Fruit fly (Drosophila melanogaster) whole organism, wandering third instar larva: ENCODE data around the gene ClpP.

ENCODE experiments used
- Abd-B ChIP-seq: fragments of >200 bp; optimal IDR thresholded peaks from 2 replicates; lab custom pipeline; 2017; ENCODE audit warnings: missing biosample characterization, missing genetic modification characterization
- CG32264 ChIP-seq: fragments of 200-800 bp; sonication (Bioruptor generic); optimal IDR thresholded peaks from 2 replicates; lab custom pipeline; 2016; ENCODE audit warnings: missing biosample characterization, missing genetic modification characterization
- CG9705 ChIP-seq: fragments of 200-800 bp; sonication (Bioruptor generic); optimal IDR thresholded peaks from 2 replicates; lab custom pipeline; 2018; ENCODE audit warnings: missing biosample characterization, mild to moderate bottlenecking, missing genetic modification characterization
- CrebA ChIP-seq: fragments of 200-800 bp; sonication (Bioruptor generic); optimal IDR thresholded peaks from 2 replicates; lab custom pipeline; 2016; ENCODE audit warnings: missing biosample characterization, mild to moderate bottlenecking, missing genetic modification characterization, borderline replicate concordance
- Dfd ChIP-seq: fragments of >200 bp; optimal IDR thresholded peaks from 2 replicates; lab custom pipeline; 2017; ENCODE audit warnings: missing biosample characterization, missing genetic modification characterization
- Dif ChIP-seq: fragments of 200-275, 200-300 bp; sonication (Bioruptor generic); optimal IDR thresholded peaks from 2 replicates; lab custom pipeline; 2018; ENCODE audit warnings: missing biosample characterization, missing genetic modification characterization; ENCODE audit not compliant: partially characterized antibody
- GATAd ChIP-seq: sonication (Bioruptor generic); optimal IDR thresholded peaks from 2 replicates; lab custom pipeline; 2016; ENCODE audit warnings: missing biosample characterization, missing genetic modification characterization
- HLH106 ChIP-seq: fragments of 200-800 bp; optimal IDR thresholded peaks from 3 replicates; lab custom pipeline; 2019; ENCODE audit warnings: missing biosample characterization, mild to moderate bottlenecking, missing genetic modification characterization, moderate library complexity
- Hnf4 ChIP-seq: fragments of 200-800 bp; sonication (Bioruptor generic); optimal IDR thresholded peaks from 2 replicates; lab custom pipeline; 2016; ENCODE audit warnings: missing biosample characterization, mild to moderate bottlenecking, missing genetic modification characterization
- Hr78 ChIP-seq: fragments of >200 bp; optimal IDR thresholded peaks from 2 replicates; lab custom pipeline; 2017; ENCODE audit warnings: missing biosample characterization, missing genetic modification characterization
- Hr83 ChIP-seq: fragments of 200-300 bp; sonication (Bioruptor generic); optimal IDR thresholded peaks from 2 replicates; lab custom pipeline; 2016; ENCODE audit warnings: missing biosample characterization, mild to moderate bottlenecking, missing genetic modification characterization, moderate library complexity; ENCODE audit not compliant: poor library complexity, severe bottlenecking
- Jra ChIP-seq: sonication (Bioruptor generic); optimal IDR thresholded peaks from 2 replicates; lab custom pipeline; 2016; ENCODE audit warnings: missing biosample characterization, missing genetic modification characterization
- Myc ChIP-seq: fragments of >200 bp; optimal IDR thresholded peaks from 2 replicates; lab custom pipeline; 2017
- N ChIP-seq: fragments of >200 bp; optimal IDR thresholded peaks from 2 replicates; lab custom pipeline; 2018; ENCODE audit warnings: missing biosample characterization, missing external identifiers, missing genetic modification characterization
- OdsH ChIP-seq: fragments of 200-800 bp; sonication (Bioruptor generic); optimal IDR thresholded peaks from 2 replicates; lab custom pipeline; 2016; ENCODE audit warnings: missing biosample characterization, mild to moderate bottlenecking, missing genetic modification characterization
- Rel ChIP-seq, 2 experiments: fragments of 200-800 bp; sonication (Bioruptor generic) in 1 of 2; optimal IDR thresholded peaks; 2 replicates in 1 of 2; 3 replicates in 1 of 2; lab custom pipeline; 2016 to 2019; ENCODE audit warnings: mild to moderate bottlenecking in 2 of 2, missing biosample characterization in 2 of 2, missing genetic modification characterization in 2 of 2, moderate library complexity in 1 of 2
- Sp1 ChIP-seq: fragments of 200-800 bp; sonication (Bioruptor generic); optimal IDR thresholded peaks from 3 replicates; lab custom pipeline; 2019; ENCODE audit warnings: missing biosample characterization, mild to moderate bottlenecking, missing genetic modification characterization, moderate library complexity
- Vsx2 ChIP-seq: fragments of 200-300, 225-300 bp; sonication (Bioruptor generic); optimal IDR thresholded peaks from 2 replicates; lab custom pipeline; 2018; ENCODE audit warnings: missing biosample characterization, missing genetic modification characterization; ENCODE audit not compliant: partially characterized antibody
- br ChIP-seq: fragments of 200-800 bp; sonication (Bioruptor generic); optimal IDR thresholded peaks from 2 replicates; lab custom pipeline; 2016; ENCODE audit warnings: missing biosample characterization, missing genetic modification characterization
- brk ChIP-seq: fragments of 200-800 bp; sonication (Bioruptor generic); optimal IDR thresholded peaks from 2 replicates; lab custom pipeline; 2016; ENCODE audit warnings: missing biosample characterization, mild to moderate bottlenecking, missing genetic modification characterization
- dl ChIP-seq, 2 experiments: fragments of 175-275, 200-275 bp in 1 of 2; fragments of 200-275 bp in 1 of 2; sonication (Bioruptor generic); optimal IDR thresholded peaks; lab custom pipeline; 2018; ENCODE audit warnings: mild to moderate bottlenecking in 2 of 2, missing biosample characterization in 2 of 2, missing genetic modification characterization in 2 of 2, moderate library complexity in 2 of 2; ENCODE audit not compliant: partially characterized antibody in 2 of 2, insufficient read depth in 1 of 2
- dmrt93B ChIP-seq: fragments of 200-800 bp; sonication (Bioruptor generic); optimal IDR thresholded peaks from 2 replicates; lab custom pipeline; 2018; ENCODE audit warnings: missing biosample characterization, mild to moderate bottlenecking, missing genetic modification characterization
- dsf ChIP-seq: sonication (Bioruptor generic); optimal IDR thresholded peaks from 2 replicates; lab custom pipeline; 2016; ENCODE audit warnings: missing biosample characterization, missing genetic modification characterization, borderline replicate concordance
- ey ChIP-seq: fragments of 200-800 bp; sonication (Bioruptor generic); optimal IDR thresholded peaks from 2 replicates; lab custom pipeline; 2016; ENCODE audit warnings: missing biosample characterization, missing genetic modification characterization
- foxo ChIP-seq, 2 experiments: fragments of 200-800 bp; sonication (Bioruptor generic); optimal IDR thresholded peaks; 2 replicates in 1 of 2; 3 replicates in 1 of 2; lab custom pipeline; 2016 to 2017; ENCODE audit warnings: missing biosample characterization in 2 of 2, missing genetic modification characterization in 2 of 2
- fru ChIP-seq: fragments of 200-800 bp; sonication (Bioruptor generic); optimal IDR thresholded peaks from 3 replicates; lab custom pipeline; 2016; ENCODE audit warnings: missing biosample characterization, mild to moderate bottlenecking, missing genetic modification characterization
- h ChIP-seq: fragments of 200-800 bp; sonication (Bioruptor generic); optimal IDR thresholded peaks from 3 replicates; lab custom pipeline; 2016; ENCODE audit warnings: missing biosample characterization, mild to moderate bottlenecking, missing genetic modification characterization
- jim ChIP-seq: fragments of 175-275, 200-325 bp; sonication (Bioruptor generic); optimal IDR thresholded peaks from 2 replicates; lab custom pipeline; 2016; ENCODE audit warnings: missing biosample characterization, mild to moderate bottlenecking, missing genetic modification characterization
- psq ChIP-seq: fragments of 200-800 bp; sonication (Bioruptor generic); optimal IDR thresholded peaks from 3 replicates; lab custom pipeline; 2017; ENCODE audit warnings: missing biosample characterization, mild to moderate bottlenecking, missing genetic modification characterization, moderate library complexity
- rgr ChIP-seq: fragments of 200-800 bp; sonication (Bioruptor generic); optimal IDR thresholded peaks from 3 replicates; lab custom pipeline; 2016; ENCODE audit warnings: missing biosample characterization, mild to moderate bottlenecking, missing genetic modification characterization
- sage ChIP-seq: fragments of 200-800 bp; sonication (Bioruptor generic); optimal IDR thresholded peaks from 2 replicates; lab custom pipeline; 2016; ENCODE audit warnings: missing biosample characterization, mild to moderate bottlenecking, missing genetic modification characterization
- sv ChIP-seq: fragments of 200-800 bp; sonication (Bioruptor generic); optimal IDR thresholded peaks from 3 replicates; lab custom pipeline; 2016; ENCODE audit warnings: missing biosample characterization, missing genetic modification characterization
- tai ChIP-seq: sonication (Bioruptor generic); optimal IDR thresholded peaks from 2 replicates; lab custom pipeline; 2016; ENCODE audit warnings: missing biosample characterization, missing genetic modification characterization
- usp ChIP-seq: fragments of >200 bp; optimal IDR thresholded peaks from 2 replicates; lab custom pipeline; 2017; ENCODE audit warnings: missing biosample characterization, missing genetic modification characterization
- woc ChIP-seq: sonication (Bioruptor generic); optimal IDR thresholded peaks from 2 replicates; lab custom pipeline; 2016; ENCODE audit warnings: missing biosample characterization, mild to moderate bottlenecking, missing genetic modification characterization

ClpP gene

DNA sequence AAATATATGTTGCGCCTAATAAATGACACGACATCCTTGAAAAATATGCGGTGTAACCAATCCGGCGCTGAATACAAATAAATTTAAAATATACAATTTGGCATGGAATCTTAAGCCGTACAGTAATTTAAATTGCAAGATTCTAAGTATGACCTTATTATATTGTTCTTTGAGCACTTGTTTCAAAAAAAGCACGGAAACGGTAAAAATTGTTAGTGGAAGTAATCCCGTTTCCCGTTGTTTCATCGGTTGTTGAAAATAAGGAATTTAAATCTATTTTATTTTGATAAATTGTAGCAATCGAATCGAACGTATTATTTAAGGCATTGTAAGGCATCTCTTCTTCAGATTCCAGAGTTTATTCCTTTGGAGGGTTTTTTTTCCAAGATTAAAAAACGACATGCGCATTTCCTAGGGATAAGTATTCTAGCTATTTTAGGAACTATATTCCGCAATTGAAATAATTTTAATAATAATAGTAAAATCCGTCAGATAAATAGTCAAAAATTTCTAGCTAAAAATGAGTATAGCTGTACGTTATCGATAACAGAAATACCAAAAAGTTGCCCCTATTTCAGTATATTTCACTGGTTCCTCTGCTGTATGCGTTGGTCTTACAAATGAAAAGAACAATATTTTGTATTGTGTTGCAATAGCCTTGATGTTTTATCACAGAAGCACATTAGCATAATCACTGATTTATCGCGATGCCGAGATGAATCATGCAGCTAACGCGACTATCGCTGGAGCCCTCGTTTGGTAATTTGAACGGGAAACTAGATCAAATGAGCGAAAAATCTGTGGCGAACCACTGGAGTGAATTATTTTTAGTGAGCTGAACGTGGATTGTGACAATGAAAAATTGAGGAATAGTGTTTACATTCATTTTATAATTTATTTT, 23.3 kb upstream of the ClpP start, which contains the start of gene GATAd:
TSS of gene GATAd (plus strand) at position 644 of the 901 bp plus-strand sequence.
- TF ChIP-seq usp (GFP tag; lab: Kevin White, UChicago) (no peak), OdsH (GFP tag; lab: Kevin White, UChicago) (no peak), woc (GFP tag; lab: Kevin White, UChicago) (peak; percentile 2), Myc (peak; percentile 71), fru (GFP tag; lab: Kevin White, UChicago) (no peak), Hr83 (peak; percentile 50), brk (peak; percentile 56), psq (GFP tag; lab: Kevin White, UChicago) (no peak), rgr (GFP tag; lab: Kevin White, UChicago) (no peak), foxo (GFP tag; optimal IDR thresholded peaks at IDR 0.05; lab: Kevin White, UChicago) (no peak), h (no peak), CG32264 (no peak), br (GFP tag; lab: Kevin White, UChicago) (no peak), GATAd (no peak), CrebA (GFP tag; lab: Kevin White, UChicago) (no peak), Vsx2 (GFP tag; lab: Kevin White, UChicago) (no peak), Rel (GFP tag; optimal IDR thresholded peaks at IDR 0.05; lab: Kevin White, UChicago) (no peak), Rel (tag; optimal IDR thresholded peaks at IDR 0.05; lab: Kevin White, UChicago) (peak; percentile 35), sage (GFP tag; lab: Kevin White, UChicago) (no peak)

DNA sequence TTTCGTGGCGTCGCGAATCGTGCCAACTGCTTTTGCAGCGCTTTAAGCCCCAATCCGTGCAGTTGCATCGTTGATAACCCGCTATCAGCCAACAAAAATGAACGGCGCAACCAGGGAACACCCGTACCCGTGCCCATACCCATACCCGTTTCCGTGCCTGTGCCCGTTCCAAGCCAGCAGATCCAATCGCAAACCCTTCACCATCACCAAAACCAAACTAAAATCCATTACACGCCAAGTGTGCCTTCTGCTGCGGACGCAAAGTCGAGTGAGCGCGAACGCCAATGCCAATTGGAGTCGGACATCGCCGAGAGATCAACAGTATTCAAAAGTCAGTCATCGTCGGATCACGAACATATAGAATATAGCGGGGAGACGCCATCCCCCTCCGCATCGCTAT, 22.4 kb upstream of the ClpP start:
- TF ChIP-seq CG9705 = no peak
- no peak for TF ChIP-seq Dfd (GFP tag; lab: Kevin White, UChicago)
- no peak for TF ChIP-seq OdsH (GFP tag; lab: Kevin White, UChicago)
- TF ChIP-seq Hr78 (GFP tag; lab: Kevin White, UChicago) = no peak
- TF ChIP-seq N = no peak
- no peak for TF ChIP-seq brk
- TF ChIP-seq Dif (GFP tag; lab: Kevin White, UChicago) = no peak
- no peak for TF ChIP-seq Vsx2 (GFP tag; lab: Kevin White, UChicago)
- TF ChIP-seq woc (GFP tag; lab: Kevin White, UChicago) = no peak
- no peak for TF ChIP-seq h
- TF ChIP-seq jim (GFP tag; lab: Kevin White, UChicago) = no peak
- TF ChIP-seq dsf (GFP tag; lab: Kevin White, UChicago) = no peak
- TF ChIP-seq Sp1 = no peak
- no peak for TF ChIP-seq psq (GFP tag; lab: Kevin White, UChicago)

DNA sequence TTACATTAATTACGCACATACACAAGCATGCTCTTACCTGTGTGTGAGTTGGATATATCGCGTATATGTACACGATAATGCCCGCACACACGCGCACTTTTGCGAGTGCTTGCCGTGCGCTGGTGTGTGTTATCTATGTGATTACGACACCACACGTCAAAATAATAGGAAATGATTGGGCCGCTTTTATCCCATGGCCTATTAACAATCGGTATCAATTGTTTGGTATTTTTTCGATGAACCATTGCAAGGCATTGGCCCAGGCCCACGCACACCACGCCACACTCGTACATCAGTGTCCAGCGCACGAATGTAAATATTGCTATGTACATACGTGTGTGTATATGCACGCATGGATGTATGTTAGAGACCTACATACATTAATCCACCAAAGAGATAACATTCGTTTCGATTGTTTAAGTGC, 21.7 kb upstream of the ClpP start:
- TF ChIP-seq fru (GFP tag; lab: Kevin White, UChicago) = peak; percentile 57
- peak; percentile 29 for TF ChIP-seq psq (GFP tag; lab: Kevin White, UChicago)
- TF ChIP-seq rgr (GFP tag; lab: Kevin White, UChicago) = peak; percentile 58
- peak; percentile 33 for TF ChIP-seq HLH106
- peak; percentile 78 for TF ChIP-seq h
- peak; percentile 64 for TF ChIP-seq br (GFP tag; lab: Kevin White, UChicago)
- no peak for TF ChIP-seq CrebA (GFP tag; lab: Kevin White, UChicago)
- TF ChIP-seq dsf (GFP tag; lab: Kevin White, UChicago) = no peak
- no peak for TF ChIP-seq Vsx2 (GFP tag; lab: Kevin White, UChicago)
- peak; percentile 13 for TF ChIP-seq Hr83
- TF ChIP-seq sv (GFP tag; lab: Kevin White, UChicago) = peak; percentile 11
- TF ChIP-seq dmrt93B = no peak
- peak; percentile 57 for TF ChIP-seq Hnf4
- peak in 1 of 2 experiments; percentile 16 for TF ChIP-seq foxo (GFP tag; optimal IDR thresholded peaks at IDR 0.05; lab: Kevin White, UChicago)
- TF ChIP-seq brk = peak; percentile 57
- TF ChIP-seq sage (GFP tag; lab: Kevin White, UChicago) = peak; percentile 47
- TF ChIP-seq woc (GFP tag; lab: Kevin White, UChicago) = peak; percentile 55
- no peak for TF ChIP-seq Abd-B (GFP tag; lab: Kevin White, UChicago)
- peak; percentile 56 for TF ChIP-seq Sp1
- TF ChIP-seq tai (GFP tag; lab: Kevin White, UChicago) = no peak
- peak; percentile 72 for TF ChIP-seq N
- no peak for TF ChIP-seq dl (GFP tag; optimal IDR thresholded peaks at IDR 0.05; lab: Kevin White, UChicago; ENCODE audit: insufficient read depth in 1 of 2, partially characterized antibody in 2 of 2)
- peak; percentile 58 for TF ChIP-seq ey
- TF ChIP-seq Rel (GFP tag; optimal IDR thresholded peaks at IDR 0.05; lab: Kevin White, UChicago) = peak; percentile 80
- peak; percentile 58 for TF ChIP-seq Rel (tag; optimal IDR thresholded peaks at IDR 0.05; lab: Kevin White, UChicago)
- no peak for TF ChIP-seq usp (GFP tag; lab: Kevin White, UChicago)
- peak; percentile 39 for TF ChIP-seq Jra
- TF ChIP-seq OdsH (GFP tag; lab: Kevin White, UChicago) = peak; percentile 56
